Worm (Caenorhabditis elegans): ENCODE data around the gene cup-15.

DNA sequence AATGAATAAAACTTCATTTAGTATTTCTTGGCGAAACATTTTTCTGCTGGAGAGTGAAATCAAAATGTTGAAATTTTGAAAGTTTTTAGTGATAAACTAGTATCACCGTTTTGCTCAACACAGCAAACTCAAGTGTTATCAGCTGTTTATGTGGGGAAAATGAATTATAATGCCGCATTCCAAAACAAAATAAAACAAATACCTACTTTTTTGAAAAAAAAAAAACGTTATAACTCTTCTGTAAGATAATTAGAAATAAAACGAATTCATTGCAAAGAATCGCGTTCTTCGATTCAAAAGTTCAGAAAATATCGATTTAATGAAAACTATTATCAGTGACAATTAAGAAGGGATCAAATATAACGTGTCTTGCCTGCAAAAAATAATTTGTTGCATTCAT is 44.7 kb downstream of the cup-15 start, which contains the start of gene Y51B9A.9:
- TF ChIP-seq snpc-4 (tag; optimal IDR thresholded peaks at IDR 0.05) = no peak
- no peak for TF ChIP-seq nhr-237 (tag; optimal IDR thresholded peaks at IDR 0.05)
- no peak for TF ChIP-seq mab-5 (tag; optimal IDR thresholded peaks at IDR 0.05)
- no peak for TF ChIP-seq nhr-28 (tag; optimal IDR thresholded peaks at IDR 0.05)
